Worm (Caenorhabditis elegans) whole organism, young adult: Measurements from ENCODE around the gene mel-28.

Source experiments
- B0035.1 ChIP-seq: sonication (generic microtip); optimal IDR thresholded peaks from 2 replicates; lab custom pipeline; 2016; ENCODE audit warnings: missing genetic modification characterization, mild to moderate bottlenecking, missing compliant biosample characterization, missing genotype, missing genetic modification reagents
- C17E4.6 ChIP-seq: fragments of 200-800 bp; sonication (Bioruptor generic); IDR thresholded peaks from 2 replicates; pipeline ENCODE4 v1.3.6; 2022; ENCODE audit warnings: missing genetic modification reagents, missing genetic modification characterization, missing compliant biosample characterization
- F10E7.11 ChIP-seq: sonication (generic microtip); optimal IDR thresholded peaks from 2 replicates; lab custom pipeline; 2017; ENCODE audit warnings: mild to moderate bottlenecking, missing genetic modification characterization, moderate library complexity, missing compliant biosample characterization
- F22D6.2 ChIP-seq: sonication (generic microtip); optimal IDR thresholded peaks from 2 replicates; lab custom pipeline; 2016; ENCODE audit warnings: mild to moderate bottlenecking, missing genetic modification characterization, missing compliant biosample characterization
- F33H1.4 ChIP-seq: fragments of 200-800 bp; sonication (Bioruptor generic); IDR thresholded peaks from 2 replicates; pipeline ENCODE4 v1.3.6; 2022; ENCODE audit warnings: missing genetic modification reagents, missing genetic modification characterization, missing compliant biosample characterization
- F39B2.1 ChIP-seq: fragments of 200-800 bp; sonication (Bioruptor generic); IDR thresholded peaks from 2 replicates; pipeline ENCODE4 v1.3.6; 2022; ENCODE audit warnings: missing genetic modification reagents, missing genetic modification characterization, missing compliant biosample characterization
- F57A8.1 ChIP-seq: fragments of 200-800 bp; sonication (Bioruptor generic); optimal IDR thresholded peaks from 2 replicates; lab custom pipeline; 2018; ENCODE audit warnings: mild to moderate bottlenecking, missing genetic modification characterization, moderate library complexity, missing compliant biosample characterization
- T26A5.8 ChIP-seq: sonication (generic microtip); optimal IDR thresholded peaks from 2 replicates; lab custom pipeline; 2016; ENCODE audit warnings: missing genetic modification characterization, missing compliant biosample characterization
- Y67H2A.10 ChIP-seq: fragments of 200-800 bp; sonication (Bioruptor generic); conservative IDR thresholded peaks from 2 replicates; pipeline ENCODE4 v1.3.6; 2022; ENCODE audit warnings: missing genetic modification reagents, missing genetic modification characterization, missing compliant biosample characterization
- Y79H2A.3 ChIP-seq: fragments of 200-800 bp; sonication (Bioruptor generic); conservative IDR thresholded peaks from 2 replicates; pipeline ENCODE4 v1.3.6; 2022; ENCODE audit warnings: missing genetic modification reagents, missing genetic modification characterization, missing compliant biosample characterization
- aptf-2 ChIP-seq: fragments of 200-800 bp; sonication (Bioruptor generic); conservative IDR thresholded peaks from 2 replicates; pipeline ENCODE4 v1.3.6; 2022; ENCODE audit warnings: missing genetic modification reagents, missing genetic modification characterization, missing compliant biosample characterization
- aptf-3 ChIP-seq: fragments of 200-800 bp; sonication (Bioruptor generic); IDR thresholded peaks from 2 replicates; pipeline ENCODE4 v1.3.6; 2022; ENCODE audit warnings: missing genetic modification characterization, missing compliant biosample characterization
- attf-5 ChIP-seq: fragments of 200-800 bp; sonication (Bioruptor generic); optimal IDR thresholded peaks from 2 replicates; lab custom pipeline; 2018; ENCODE audit warnings: mild to moderate bottlenecking, missing genetic modification characterization, missing compliant biosample characterization
- bed-2 ChIP-seq: fragments of 200-800 bp; sonication (Bioruptor generic); IDR thresholded peaks from 2 replicates; pipeline ENCODE4 v1.3.6; 2022; ENCODE audit warnings: missing genetic modification reagents, missing genetic modification characterization, missing compliant biosample characterization
- cebp-1 ChIP-seq, 2 experiments: fragments of 200-800 bp in 1 of 2; sonication (Bioruptor generic) in 1 of 2; sonication (generic microtip) in 1 of 2; IDR thresholded peaks in 1 of 2; optimal IDR thresholded peaks in 1 of 2; 2 replicates each; pipeline versions ENCODE4 v1.3.6 to Lab custom; 2017 to 2022; ENCODE audit warnings: missing compliant biosample characterization in 2 of 2, missing genetic modification characterization in 2 of 2, mild to moderate bottlenecking in 1 of 2, missing genetic modification reagents in 1 of 2, moderate library complexity in 1 of 2
- ceh-58 ChIP-seq: fragments of 200-800 bp; sonication (Bioruptor generic); IDR thresholded peaks from 2 replicates; pipeline ENCODE4 v1.3.6; 2022; ENCODE audit warnings: missing genetic modification characterization, missing compliant biosample characterization
- ceh-91 ChIP-seq: fragments of 200-800 bp; sonication (Bioruptor generic); IDR thresholded peaks from 2 replicates; pipeline ENCODE4 v1.3.6; 2022; ENCODE audit warnings: missing genetic modification reagents, missing genetic modification characterization, missing compliant biosample characterization
- die-1 ChIP-seq: sonication (generic microtip); optimal IDR thresholded peaks from 2 replicates; lab custom pipeline; 2016; ENCODE audit warnings: missing genotype, mild to moderate bottlenecking, missing genetic modification characterization, missing compliant biosample characterization
- dpff-1 ChIP-seq: sonication (generic microtip); optimal IDR thresholded peaks from 2 replicates; lab custom pipeline; 2017; ENCODE audit warnings: mild to moderate bottlenecking, missing genetic modification characterization, missing compliant biosample characterization
- dpl-1 ChIP-seq: fragments of 150-350 bp; optimal IDR thresholded peaks from 2 replicates; lab custom pipeline; 2014; ENCODE audit warnings: missing biosample characterization, missing genetic modification reagents, missing genetic modification characterization
- efl-1 ChIP-seq: fragments of 150-350 bp; optimal IDR thresholded peaks from 2 replicates; lab custom pipeline; 2014; ENCODE audit warnings: missing biosample characterization, missing genetic modification reagents, missing genetic modification characterization
- egl-44 ChIP-seq: fragments of 200-800 bp; sonication (Bioruptor generic); IDR thresholded peaks from 2 replicates; pipeline ENCODE4 v1.3.6; 2022; ENCODE audit warnings: missing genetic modification reagents, missing genetic modification characterization, missing compliant biosample characterization
- him-1 ChIP-seq: sonication (generic microtip); optimal IDR thresholded peaks from 2 replicates; lab custom pipeline; 2016; ENCODE audit warnings: missing genotype, missing genetic modification reagents, missing genetic modification characterization, missing compliant biosample characterization
- hlh-12 ChIP-seq: sonication (generic microtip); optimal IDR thresholded peaks from 2 replicates; lab custom pipeline; 2016; ENCODE audit warnings: missing genetic modification characterization, missing compliant biosample characterization
- hmg-1.2 ChIP-seq: fragments of 200-800 bp; sonication (Bioruptor generic); IDR thresholded peaks from 2 replicates; pipeline ENCODE4 v1.3.6; 2022; ENCODE audit warnings: missing genetic modification reagents, missing genetic modification characterization, missing compliant biosample characterization
- hrde-1 ChIP-seq: sonication (generic microtip); optimal IDR thresholded peaks from 2 replicates; lab custom pipeline; 2016; ENCODE audit warnings: missing genetic modification characterization, mild to moderate bottlenecking, missing compliant biosample characterization, moderate library complexity, missing genotype, missing genetic modification reagents, borderline replicate concordance
- lag-1 ChIP-seq: fragments of 200-800 bp; sonication (Bioruptor generic); IDR thresholded peaks from 2 replicates; pipeline ENCODE4 v1.3.6; 2022; ENCODE audit warnings: missing genetic modification reagents, missing genetic modification characterization, missing compliant biosample characterization
- lin-26 ChIP-seq: fragments of 200-800 bp; sonication (Bioruptor generic); IDR thresholded peaks from 2 replicates; pipeline ENCODE4 v1.3.6; 2022; ENCODE audit warnings: missing genetic modification reagents, missing genetic modification characterization, missing compliant biosample characterization
- lin-54 ChIP-seq: fragments of 200-800 bp; sonication (Bioruptor generic); optimal IDR thresholded peaks from 2 replicates; lab custom pipeline; 2018; ENCODE audit warnings: mild to moderate bottlenecking, missing genetic modification characterization, missing compliant biosample characterization
- lir-1 ChIP-seq: fragments of 200-800 bp; sonication (Bioruptor generic); conservative IDR thresholded peaks from 2 replicates; pipeline ENCODE4 v1.3.6; 2022; ENCODE audit warnings: missing genetic modification reagents, missing genetic modification characterization, missing compliant biosample characterization
- lsl-1 ChIP-seq: fragments of 200-800 bp; sonication (Bioruptor generic); optimal IDR thresholded peaks from 2 replicates; lab custom pipeline; 2018; ENCODE audit warnings: mild to moderate bottlenecking, missing genetic modification characterization, moderate library complexity, missing compliant biosample characterization
- lsy-27 ChIP-seq: sonication (generic microtip); optimal IDR thresholded peaks from 2 replicates; lab custom pipeline; 2017; ENCODE audit warnings: missing genetic modification characterization, mild to moderate bottlenecking, missing compliant biosample characterization, antibody characterized with exemption, missing genotype, borderline replicate concordance; ENCODE audit not compliant: insufficient read depth
- madf-3 ChIP-seq: fragments of 200-800 bp; sonication (Bioruptor generic); IDR thresholded peaks from 2 replicates; pipeline ENCODE4 v1.3.6; 2022; ENCODE audit warnings: missing genetic modification reagents, missing genetic modification characterization, missing compliant biosample characterization
- mxl-1 ChIP-seq: sonication (generic microtip); optimal IDR thresholded peaks from 2 replicates; lab custom pipeline; 2016; ENCODE audit warnings: missing genetic modification characterization, missing compliant biosample characterization
- nfya-1 ChIP-seq: sonication (generic microtip); optimal IDR thresholded peaks from 2 replicates; lab custom pipeline; 2017; ENCODE audit warnings: antibody characterized with exemption, missing compliant biosample characterization, missing genetic modification characterization, borderline replicate concordance; ENCODE audit not compliant: insufficient read depth
- nfya-2 ChIP-seq: fragments of 200-800 bp; sonication (Bioruptor generic); IDR thresholded peaks from 2 replicates; pipeline ENCODE4 v1.3.6; 2022; ENCODE audit warnings: missing genetic modification reagents, missing genetic modification characterization, missing compliant biosample characterization
- nhr-120 ChIP-seq: fragments of 200-800 bp; sonication (Bioruptor generic); IDR thresholded peaks from 2 replicates; pipeline ENCODE4 v1.3.6; 2022; ENCODE audit warnings: missing genetic modification characterization, missing compliant biosample characterization
- nhr-27 ChIP-seq: fragments of 200-800 bp; sonication (Bioruptor generic); optimal IDR thresholded peaks from 2 replicates; lab custom pipeline; 2018; ENCODE audit warnings: mild to moderate bottlenecking, missing genetic modification characterization, moderate library complexity, missing compliant biosample characterization
- nhr-90 ChIP-seq: sonication (generic microtip); optimal IDR thresholded peaks from 2 replicates; lab custom pipeline; 2016; ENCODE audit warnings: missing genotype, mild to moderate bottlenecking, missing genetic modification characterization, missing compliant biosample characterization
- repo-1 ChIP-seq: sonication (generic microtip); optimal IDR thresholded peaks from 2 replicates; lab custom pipeline; 2017; ENCODE audit warnings: mild to moderate bottlenecking, missing genetic modification characterization, missing compliant biosample characterization
- snpc-1.3 ChIP-seq: sonication (generic microtip); optimal IDR thresholded peaks from 2 replicates; lab custom pipeline; 2017; ENCODE audit warnings: missing genetic modification characterization, mild to moderate bottlenecking, missing compliant biosample characterization, antibody characterized with exemption, moderate library complexity, missing genotype, missing genetic modification reagents; ENCODE audit not compliant: insufficient read depth
- snpc-3.4 ChIP-seq: sonication (generic microtip); optimal IDR thresholded peaks from 2 replicates; lab custom pipeline; 2017; ENCODE audit warnings: missing genetic modification characterization, mild to moderate bottlenecking, missing compliant biosample characterization, antibody characterized with exemption, moderate library complexity, missing genotype, missing genetic modification reagents
- sptf-2 ChIP-seq: fragments of 200-800 bp; sonication (Bioruptor generic); optimal IDR thresholded peaks from 2 replicates; lab custom pipeline; 2018; ENCODE audit warnings: mild to moderate bottlenecking, missing genetic modification characterization, missing compliant biosample characterization
- unc-130 ChIP-seq: sonication (generic microtip); optimal IDR thresholded peaks from 2 replicates; lab custom pipeline; 2016; ENCODE audit warnings: missing genetic modification reagents, missing genetic modification characterization, missing compliant biosample characterization
- ztf-22 ChIP-seq: fragments of 200-800 bp; sonication (Bioruptor generic); optimal IDR thresholded peaks from 2 replicates; lab custom pipeline; 2018; ENCODE audit warnings: mild to moderate bottlenecking, missing genetic modification characterization, moderate library complexity, missing compliant biosample characterization
- ztf-25 ChIP-seq: fragments of 200-800 bp; sonication (Bioruptor generic); IDR thresholded peaks from 2 replicates; pipeline ENCODE4 v1.3.6; 2022; ENCODE audit warnings: missing genetic modification reagents, missing genetic modification characterization, missing compliant biosample characterization
- ztf-26 ChIP-seq: sonication (generic microtip); optimal IDR thresholded peaks from 2 replicates; lab custom pipeline; 2017; ENCODE audit warnings: missing genetic modification characterization, missing compliant biosample characterization
- ztf-3 ChIP-seq: fragments of 200-800 bp; sonication (Bioruptor generic); optimal IDR thresholded peaks from 2 replicates; lab custom pipeline; 2018; ENCODE audit warnings: mild to moderate bottlenecking, missing genetic modification characterization, missing compliant biosample characterization

mel-28 gene

ce11 chrIII:4796039-4796438 lies 10.2 kb downstream of the mel-28 start:
- no peak for TF ChIP-seq nhr-90 (tag; lab: Kevin White, UChicago)
- TF ChIP-seq hlh-12 (tag; lab: Kevin White, UChicago), result no peak
- 0 out of 2 replicates have a peak, but pooled peaks have one; percentile 8 for TF ChIP-seq lin-26 (GFP tag; lab: Robert Waterston, UW)
- peak; percentile 18 for TF ChIP-seq repo-1 (tag; lab: Kevin White, UChicago)
- TF ChIP-seq die-1 (tag; lab: Kevin White, UChicago), result no peak
- no peak for TF ChIP-seq sptf-2 (GFP tag; lab: Kevin White, UChicago)
- TF ChIP-seq F57A8.1, result no peak
- TF ChIP-seq nfya-1 (tag; lab: Kevin White, UChicago), result no peak
- TF ChIP-seq unc-130 (GFP tag; lab: Kevin White, UChicago), result no peak
- no peak for TF ChIP-seq nhr-120 (GFP tag; lab: Robert Waterston, UW)
- no peak for TF ChIP-seq nfya-2 (GFP tag; lab: Robert Waterston, UW)
- TF ChIP-seq aptf-3 (GFP tag; lab: Robert Waterston, UW), result no peak
- TF ChIP-seq ztf-22 (GFP tag; lab: Kevin White, UChicago), result no peak
- peak; percentile 15 for TF ChIP-seq ztf-26
- TF ChIP-seq lin-54 (GFP tag; lab: Kevin White, UChicago), result peak; percentile 56
- no peak for TF ChIP-seq hrde-1 (tag; lab: Kevin White, UChicago)
- TF ChIP-seq madf-3 (GFP tag; lab: Robert Waterston, UW), result no peak
- peak; percentile 84 for TF ChIP-seq hmg-1.2 (GFP tag; lab: Robert Waterston, UW)
- no peak for TF ChIP-seq ceh-91 (GFP tag; lab: Robert Waterston, UW)
- TF ChIP-seq aptf-2 (GFP tag; lab: Robert Waterston, UW), result no peak
- TF ChIP-seq F39B2.1, result no peak
- TF ChIP-seq Y79H2A.3 (GFP tag; lab: Robert Waterston, UW), result no peak
- peak; percentile 54; the same call in 1 of the 2 replicates for TF ChIP-seq cebp-1 (GFP tag; IDR thresholded peaks at IDR 0.05; lab: Robert Waterston, UW)
- peak; percentile 89 for TF ChIP-seq cebp-1 (tag; optimal IDR thresholded peaks at IDR 0.05; lab: Kevin White, UChicago)
- TF ChIP-seq mxl-1 (tag; lab: Kevin White, UChicago), result no peak
- TF ChIP-seq snpc-1.3 (tag; lab: Kevin White, UChicago), result no peak
- TF ChIP-seq attf-5, result peak; percentile 92
- TF ChIP-seq nhr-27 (tag; lab: Kevin White, UChicago), result no peak
- TF ChIP-seq F33H1.4 (GFP tag; lab: Robert Waterston, UW), result no peak
- TF ChIP-seq ztf-25 (GFP tag; lab: Robert Waterston, UW), result no peak
- TF ChIP-seq dpl-1 (GFP tag; lab: Kevin White, UChicago), result no peak
- no peak for TF ChIP-seq efl-1 (GFP tag; lab: Kevin White, UChicago)
- TF ChIP-seq lir-1 (GFP tag; lab: Robert Waterston, UW), result no peak; the same call in 1 of the 2 replicates
- no peak for TF ChIP-seq ceh-58 (GFP tag; lab: Robert Waterston, UW)
- TF ChIP-seq F22D6.2 (tag; lab: Kevin White, UChicago), result no peak
- no peak for TF ChIP-seq egl-44
- TF ChIP-seq lag-1, result no peak
- TF ChIP-seq lsl-1 (GFP tag; lab: Kevin White, UChicago), result no peak
- TF ChIP-seq Y67H2A.10 (GFP tag; lab: Robert Waterston, UW), result no peak
- no peak for TF ChIP-seq T26A5.8 (tag; lab: Kevin White, UChicago)
- no peak for TF ChIP-seq F10E7.11 (tag; lab: Kevin White, UChicago)
- no peak for TF ChIP-seq lsy-27
- TF ChIP-seq snpc-3.4, result no peak
- no peak for TF ChIP-seq dpff-1 (tag; lab: Kevin White, UChicago)
- TF ChIP-seq ztf-3, result no peak
- no peak for TF ChIP-seq him-1 (tag; lab: Kevin White, UChicago)
- TF ChIP-seq B0035.1 (tag; lab: Kevin White, UChicago), result no peak
- TF ChIP-seq C17E4.6 (GFP tag; lab: Robert Waterston, UW), result no peak
- no peak for TF ChIP-seq bed-2
